Fruit fly (Drosophila melanogaster) whole organism, embryonic: ENCODE measurements around the gene CG44142.
A peak's percentile ranks its signal among the peaks of the same experiment; 100 is the strongest.

Experiments used
- Blimp-1 ChIP-seq: fragments of 200-800 bp; sonication (Bioruptor generic); optimal IDR thresholded peaks from 3 replicates; lab custom pipeline; 2018; ENCODE audit warnings: missing biosample characterization, missing genetic modification characterization, mild to moderate bottlenecking, moderate library complexity, missing genetic modification reagents
- CG10209 ChIP-seq: fragments of 200-800 bp; sonication (Bioruptor generic); optimal IDR thresholded peaks from 3 replicates; lab custom pipeline; 2017; ENCODE audit warnings: missing biosample characterization, mild to moderate bottlenecking, missing genetic modification characterization, missing genetic modification reagents
- CG10274 ChIP-seq: fragments of 200-800 bp; sonication (Bioruptor generic); optimal IDR thresholded peaks from 3 replicates; lab custom pipeline; 2017; ENCODE audit warnings: missing biosample characterization, mild to moderate bottlenecking, missing genetic modification characterization
- CG10462 ChIP-seq: fragments of 200-800 bp; sonication (Bioruptor generic); optimal IDR thresholded peaks from 2 replicates; lab custom pipeline; 2016; ENCODE audit warnings: missing biosample characterization, missing genetic modification characterization
- CG1233 ChIP-seq: fragments of 200-800 bp; sonication (Bioruptor generic); optimal IDR thresholded peaks from 4 replicates; lab custom pipeline; 2018; ENCODE audit warnings: missing biosample characterization, mild to moderate bottlenecking, missing genetic modification characterization
- CG12942 ChIP-seq: fragments of 200-800 bp; sonication (Bioruptor generic); optimal IDR thresholded peaks from 3 replicates; lab custom pipeline; 2016; ENCODE audit warnings: missing biosample characterization, missing genetic modification characterization
- CG14050 ChIP-seq: fragments of 200-800 bp; sonication (Bioruptor generic); IDR thresholded peaks from 3 replicates; pipeline ENCODE4 v1.3.6; 2022; ENCODE audit warnings: missing biosample characterization, missing genetic modification characterization
- CG14667 ChIP-seq: fragments of 200-800 bp; sonication (Bioruptor generic); IDR thresholded peaks from 2 replicates; pipeline ENCODE4 v1.3.6; 2022; ENCODE audit warnings: missing biosample characterization, missing genetic modification characterization
- CG15269 ChIP-seq: fragments of 200-800 bp; sonication (Bioruptor generic); optimal IDR thresholded peaks from 2 replicates; lab custom pipeline; 2018; ENCODE audit warnings: missing biosample characterization, mild to moderate bottlenecking, missing genetic modification characterization, moderate library complexity
- CG16863 ChIP-seq: fragments of 200-800 bp; sonication (Bioruptor generic); optimal IDR thresholded peaks from 3 replicates; lab custom pipeline; 2016; ENCODE audit warnings: missing biosample characterization, missing genetic modification characterization
- CG18476 ChIP-seq: fragments of 200-800 bp; sonication (Bioruptor generic); optimal IDR thresholded peaks from 2 replicates; lab custom pipeline; 2016; ENCODE audit warnings: missing biosample characterization, mild to moderate bottlenecking, missing genetic modification characterization
- CG2129 ChIP-seq: fragments of 200-800 bp; sonication (Bioruptor generic); IDR thresholded peaks from 2 replicates; pipeline ENCODE4 v1.3.6; 2022; ENCODE audit warnings: missing biosample characterization, missing genetic modification characterization; ENCODE audit not compliant: partially characterized antibody
- CG2678 ChIP-seq: fragments of 200-800 bp; sonication (Bioruptor generic); optimal IDR thresholded peaks from 3 replicates; lab custom pipeline; 2019; ENCODE audit warnings: missing biosample characterization, mild to moderate bottlenecking, missing genetic modification characterization, moderate library complexity
- CG2712 ChIP-seq: fragments of 200-800 bp; optimal IDR thresholded peaks from 3 replicates; lab custom pipeline; 2019; ENCODE audit warnings: missing biosample characterization, mild to moderate bottlenecking, missing genetic modification characterization, moderate library complexity
- CG31365 ChIP-seq: fragments of 200-800 bp; sonication (Bioruptor generic); optimal IDR thresholded peaks from 2 replicates; lab custom pipeline; 2018; ENCODE audit warnings: missing biosample characterization, mild to moderate bottlenecking, missing genetic modification characterization
- CG34224 ChIP-seq: fragments of 200-800 bp; sonication (Bioruptor generic); IDR thresholded peaks from 3 replicates; pipeline ENCODE4 v1.3.6; 2022; ENCODE audit warnings: missing biosample characterization, missing genetic modification characterization; ENCODE audit not compliant: partially characterized antibody
- CG34422 ChIP-seq: fragments of 200-800 bp; sonication (Bioruptor generic); IDR thresholded peaks from 3 replicates; pipeline ENCODE4 v1.3.6; 2022; ENCODE audit warnings: missing biosample characterization, missing genetic modification characterization
- CG4820 ChIP-seq: fragments of 200-800 bp; sonication (Bioruptor generic); optimal IDR thresholded peaks from 3 replicates; lab custom pipeline; 2016; ENCODE audit warnings: missing biosample characterization, missing genetic modification characterization
- CG8924 ChIP-seq: fragments of 200-800 bp; optimal IDR thresholded peaks from 3 replicates; lab custom pipeline; 2019; ENCODE audit warnings: missing biosample characterization, mild to moderate bottlenecking, missing genetic modification characterization, moderate library complexity
- Chrac-16 ChIP-seq: fragments of 200-800 bp; sonication (Bioruptor generic); optimal IDR thresholded peaks from 3 replicates; lab custom pipeline; 2016; ENCODE audit warnings: missing biosample characterization, missing genetic modification characterization
- CrebB ChIP-seq: fragments of 200-800 bp; sonication (Bioruptor generic); optimal IDR thresholded peaks from 3 replicates; lab custom pipeline; 2018; ENCODE audit warnings: missing biosample characterization, mild to moderate bottlenecking, missing genetic modification characterization
- D19A ChIP-seq: fragments of 200-800 bp; optimal IDR thresholded peaks from 3 replicates; lab custom pipeline; 2019; ENCODE audit warnings: missing biosample characterization, mild to moderate bottlenecking, missing genetic modification characterization, moderate library complexity
- D19B ChIP-seq: fragments of 200-800 bp; sonication (Bioruptor generic); optimal IDR thresholded peaks from 2 replicates; lab custom pipeline; 2017; ENCODE audit warnings: missing biosample characterization, mild to moderate bottlenecking, missing genetic modification characterization
- Deaf1 ChIP-seq: fragments of 200-800 bp; optimal IDR thresholded peaks from 3 replicates; lab custom pipeline; 2019; ENCODE audit warnings: missing biosample characterization, mild to moderate bottlenecking, missing genetic modification characterization, moderate library complexity
- Dek ChIP-seq: fragments of 200-800 bp; sonication (Bioruptor generic); optimal IDR thresholded peaks from 3 replicates; lab custom pipeline; 2019; ENCODE audit warnings: missing biosample characterization, mild to moderate bottlenecking, missing genetic modification characterization, moderate library complexity
- Fer1 ChIP-seq: fragments of 200-800 bp; sonication (Bioruptor generic); optimal IDR thresholded peaks from 2 replicates; lab custom pipeline; 2017; ENCODE audit warnings: missing biosample characterization, mild to moderate bottlenecking, missing genetic modification characterization
- HLH3B ChIP-seq: fragments of 200-800 bp; sonication (Bioruptor generic); IDR thresholded peaks from 2 replicates; pipeline ENCODE4 v1.3.6; 2022; ENCODE audit warnings: missing biosample characterization, missing genetic modification characterization
- HLH4C ChIP-seq: fragments of 200-800 bp; sonication (Bioruptor generic); IDR thresholded peaks from 3 replicates; pipeline ENCODE4 v1.3.6; 2022; ENCODE audit warnings: missing biosample characterization, missing genetic modification characterization; ENCODE audit not compliant: partially characterized antibody
- HmgZ ChIP-seq: fragments of 200-800 bp; sonication (Bioruptor generic); optimal IDR thresholded peaks from 2 replicates; lab custom pipeline; 2018; ENCODE audit warnings: missing biosample characterization, mild to moderate bottlenecking, missing genetic modification characterization
- Hmr ChIP-seq: fragments of 200-800 bp; sonication (Bioruptor generic); optimal IDR thresholded peaks from 3 replicates; lab custom pipeline; 2017; ENCODE audit warnings: mild to moderate bottlenecking, missing biosample characterization, missing genetic modification reagents, missing genetic modification characterization
- Hsf ChIP-seq: fragments of 200-800 bp; sonication (Bioruptor generic); optimal IDR thresholded peaks from 3 replicates; lab custom pipeline; 2016; ENCODE audit warnings: missing biosample characterization, missing genetic modification characterization
- MESR4 ChIP-seq: fragments of 200-800 bp; sonication (Bioruptor generic); optimal IDR thresholded peaks from 2 replicates; lab custom pipeline; 2018; ENCODE audit warnings: missing biosample characterization, mild to moderate bottlenecking, missing genetic modification characterization, moderate library complexity
- MTF-1 ChIP-seq: fragments of 200-800 bp; sonication (Bioruptor generic); optimal IDR thresholded peaks from 2 replicates; lab custom pipeline; 2018; ENCODE audit warnings: missing biosample characterization, mild to moderate bottlenecking, missing genetic modification characterization, borderline replicate concordance
- PHDP ChIP-seq: fragments of 200-800 bp; sonication (Bioruptor generic); optimal IDR thresholded peaks from 3 replicates; lab custom pipeline; 2018; ENCODE audit warnings: missing biosample characterization, mild to moderate bottlenecking, missing genetic modification characterization, moderate library complexity
- Ravus ChIP-seq: fragments of 200-800 bp; sonication (Bioruptor generic); IDR thresholded peaks from 2 replicates; pipeline ENCODE4 v1.3.6; 2022; ENCODE audit warnings: missing biosample characterization, missing genetic modification characterization
- Rfx ChIP-seq: fragments of 200-800 bp; sonication (Bioruptor generic); IDR thresholded peaks from 2 replicates; pipeline ENCODE4 v1.3.6; 2022; ENCODE audit warnings: missing biosample characterization, missing genetic modification characterization
- Spps ChIP-seq: fragments of 200-800 bp; sonication (Bioruptor generic); optimal IDR thresholded peaks from 2 replicates; lab custom pipeline; 2018; ENCODE audit warnings: missing biosample characterization, mild to moderate bottlenecking, missing genetic modification characterization
- ash1 ChIP-seq: fragments of 200-800 bp; sonication (Bioruptor generic); optimal IDR thresholded peaks from 2 replicates; lab custom pipeline; 2018; ENCODE audit warnings: missing biosample characterization, mild to moderate bottlenecking, missing genetic modification characterization
- btn ChIP-seq: fragments of 200-800 bp; sonication (Bioruptor generic); optimal IDR thresholded peaks from 2 replicates; lab custom pipeline; 2016; ENCODE audit warnings: missing biosample characterization, missing genetic modification characterization
- chif ChIP-seq, 2 experiments: fragments of 200-800 bp; sonication (Bioruptor generic); optimal IDR thresholded peaks; 3 replicates each; lab custom pipeline; 2016; ENCODE audit warnings: missing biosample characterization in 2 of 2, missing genetic modification characterization in 2 of 2
- ftz-f1 ChIP-seq: fragments of 200-800 bp; sonication (Bioruptor generic); optimal IDR thresholded peaks from 2 replicates; lab custom pipeline; 2016; ENCODE audit warnings: missing biosample characterization, missing genetic modification characterization
- gce ChIP-seq: fragments of 200-800 bp; sonication (Bioruptor generic); IDR thresholded peaks from 3 replicates; pipeline ENCODE4 v1.3.6; 2022; ENCODE audit warnings: missing biosample characterization, missing genetic modification characterization
- kni ChIP-seq: fragments of 200-800 bp; sonication (Bioruptor generic); optimal IDR thresholded peaks from 3 replicates; lab custom pipeline; 2017; ENCODE audit warnings: mild to moderate bottlenecking, missing biosample characterization, missing genetic modification reagents, missing genetic modification characterization
- nau ChIP-seq: fragments of 200-800 bp; sonication (Bioruptor generic); optimal IDR thresholded peaks from 3 replicates; lab custom pipeline; 2017; ENCODE audit warnings: missing biosample characterization, mild to moderate bottlenecking, missing genetic modification characterization, missing genetic modification reagents
- nerfin-2 ChIP-seq: fragments of 200-800 bp; sonication (Bioruptor generic); IDR thresholded peaks from 2 replicates; pipeline ENCODE4 v1.3.6; 2022; ENCODE audit warnings: missing biosample characterization, missing genetic modification characterization; ENCODE audit not compliant: partially characterized antibody
- ranshi ChIP-seq: fragments of 200-800 bp; sonication (Bioruptor generic); IDR thresholded peaks from 2 replicates; pipeline ENCODE4 v1.3.6; 2022; ENCODE audit warnings: missing biosample characterization, missing genetic modification characterization
- ro ChIP-seq: fragments of 200-800 bp; sonication (Bioruptor generic); IDR thresholded peaks from 2 replicates; pipeline ENCODE4 v1.3.6; 2022; ENCODE audit warnings: missing biosample characterization, missing genetic modification characterization
- sqz ChIP-seq: fragments of 200-800 bp; sonication (Bioruptor generic); optimal IDR thresholded peaks from 3 replicates; lab custom pipeline; 2018; ENCODE audit warnings: missing biosample characterization, mild to moderate bottlenecking, missing genetic modification characterization
- toy ChIP-seq: fragments of 200-800 bp; sonication (Bioruptor generic); IDR thresholded peaks from 2 replicates; pipeline ENCODE4 v1.3.6; 2022; ENCODE audit warnings: missing biosample characterization, missing genetic modification characterization
- tup ChIP-seq: fragments of 200-800 bp; sonication (Bioruptor generic); optimal IDR thresholded peaks from 2 replicates; lab custom pipeline; 2016; ENCODE audit warnings: missing biosample characterization, mild to moderate bottlenecking, missing genetic modification characterization, moderate library complexity

CG44142 gene

DNA sequence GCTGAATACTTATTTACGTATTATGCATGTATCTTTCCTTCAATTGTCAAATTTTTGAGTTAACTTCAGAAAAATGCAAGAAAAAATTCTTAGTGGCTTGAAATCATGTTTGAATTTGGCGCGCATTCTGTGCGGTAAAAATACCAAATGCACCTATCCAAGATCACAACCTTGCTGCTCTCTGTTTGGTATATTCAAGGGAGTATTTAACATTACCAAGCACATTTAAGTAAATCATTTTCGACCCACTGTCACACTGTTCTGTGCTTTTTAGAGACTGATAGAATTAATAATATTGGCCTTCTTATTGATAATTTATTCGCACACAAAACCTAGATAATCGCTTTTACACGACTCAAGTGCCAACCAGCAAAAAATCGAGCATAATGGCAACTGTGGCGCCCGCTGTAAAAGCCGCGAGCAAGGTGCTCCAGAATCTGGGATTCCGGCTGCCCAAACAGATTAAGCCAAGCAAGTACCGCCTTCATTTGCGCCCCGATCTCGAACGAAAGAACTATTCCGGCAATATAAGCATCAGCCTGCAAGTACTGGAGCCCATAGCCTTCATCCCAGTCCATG lies 3.8 kb downstream of the CG44142 start (continued):
- TF ChIP-seq HLH4C (GFP tag; lab: Robert Waterston, UW) (no peak), CG10274 (GFP tag; lab: Kevin White, UChicago) (no peak), CG4820 (GFP tag; lab: Kevin White, UChicago) (no peak), Chrac-16 (GFP tag; lab: Kevin White, UChicago) (no peak), ftz-f1 (GFP tag; lab: Kevin White, UChicago) (peak; percentile 8), CG2678 (no peak), PHDP (no peak), CG16863 (GFP tag; lab: Kevin White, UChicago) (no peak), CG18476 (no peak), CG14050 (no peak), CG31365 (no peak), Hsf (no peak), btn (no peak), CG8924 (no peak), nerfin-2 (no peak), MTF-1 (no peak), Fer1 (GFP tag; lab: Kevin White, UChicago) (no peak), Spps (tag; lab: Kevin White, UChicago) (no peak), CrebB (no peak), D19B (GFP tag; lab: Kevin White, UChicago) (no peak), ranshi (GFP tag; lab: Robert Waterston, UW) (no peak), nau (GFP tag; lab: Kevin White, UChicago) (no peak), Dek (no peak), ro (no peak), HmgZ (tag; lab: Kevin White, UChicago) (peak; percentile 65), CG1233 (no peak), sqz (GFP tag; lab: Kevin White, UChicago) (no peak), CG14667 (no peak), MESR4 (GFP tag; lab: Kevin White, UChicago) (peak; percentile 52), CG2129 (GFP tag; lab: Robert Waterston, UW) (no peak), tup (GFP tag; lab: Kevin White, UChicago) (no peak), CG10462 (GFP tag; lab: Kevin White, UChicago) (no peak), CG2712 (tag; lab: Kevin White, UChicago) (peak; percentile 1), CG12942 (GFP tag; lab: Kevin White, UChicago) (no peak), Rfx (GFP tag; lab: Robert Waterston, UW) (no peak), Ravus (no peak), D19A (tag; lab: Kevin White, UChicago) (no peak), HLH3B (GFP tag; lab: Robert Waterston, UW) (no peak), toy (no peak), CG34422 (GFP tag; lab: Robert Waterston, UW) (no peak), CG10209 (GFP tag; lab: Kevin White, UChicago) (no peak), chif (GFP tag; optimal IDR thresholded peaks at IDR 0.05; lab: Kevin White, UChicago) (no peak), ash1 (GFP tag; lab: Kevin White, UChicago) (no peak), Hmr (GFP tag; lab: Kevin White, UChicago) (no peak), Deaf1 (tag; lab: Kevin White, UChicago) (no peak), CG34224 (GFP tag; lab: Robert Waterston, UW) (no peak), kni (GFP tag; lab: Kevin White, UChicago) (no peak), gce (no peak), Blimp-1 (GFP tag; lab: Kevin White, UChicago) (no peak), CG15269 (tag; lab: Kevin White, UChicago) (no peak)
